Fruit fly (Drosophila melanogaster) whole organism, larva: ENCODE data around the gene CG43345.

Source experiments
- noc ChIP-seq: fragments of 200-800 bp; sonication (Bioruptor generic); optimal IDR thresholded peaks from 3 replicates; lab custom pipeline; 2019; ENCODE audit warnings: missing biosample characterization, mild to moderate bottlenecking, missing genetic modification characterization, moderate library complexity

The CG43345 gene

DNA sequence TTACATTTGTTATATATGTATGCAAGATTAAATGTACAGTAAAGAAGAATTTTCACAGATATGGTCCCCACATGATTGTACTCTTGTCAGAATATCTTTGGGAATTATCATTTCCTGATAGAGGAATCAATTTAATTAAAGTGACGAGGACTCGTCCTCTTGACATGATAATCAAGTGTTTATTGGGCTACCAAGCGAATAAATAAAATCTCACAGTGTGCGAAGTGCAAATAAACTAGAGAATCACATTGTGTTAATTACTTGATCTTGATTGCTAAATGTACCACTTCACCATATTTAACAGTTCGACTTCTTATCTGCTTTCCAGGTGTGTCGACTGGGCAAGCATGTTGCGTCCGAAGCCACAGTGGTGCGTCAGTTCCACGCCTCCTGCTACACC is 1.5 kb upstream of the CG43345 start:
- TF ChIP-seq noc (tag; lab: Kevin White, UChicago): no peak

- no peak for TF ChIP-seq noc (tag; lab: Kevin White, UChicago)
Measured at dm6 chr2L:21169160-21169624, 811 bp upstream of the CG43345 start.

DNA sequence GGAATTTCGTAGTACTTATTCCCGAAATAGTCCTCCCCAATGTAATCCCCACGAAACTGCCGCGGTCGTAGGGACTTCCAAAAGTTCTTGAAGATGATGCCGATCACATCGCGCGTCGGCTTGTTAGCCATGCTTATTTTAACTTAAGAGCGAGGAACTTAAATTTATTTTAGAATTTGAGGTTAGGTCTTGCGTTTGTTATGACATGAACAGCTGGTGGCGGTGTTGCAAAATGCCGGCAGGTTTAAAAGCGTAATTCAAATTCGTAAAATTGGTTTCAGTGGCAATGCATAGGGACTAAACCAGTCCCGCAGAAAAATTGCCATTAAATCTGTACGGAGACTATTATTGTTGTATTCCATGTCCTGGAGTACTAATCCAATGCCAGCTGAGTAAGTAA is 2.0 kb downstream of the CG43345 start:
- TF ChIP-seq noc (tag; lab: Kevin White, UChicago): peak; percentile 17

- no peak for TF ChIP-seq noc (tag; lab: Kevin White, UChicago)
Measured at dm6 chr2L:21163311-21163842, 5.0 kb downstream of the CG43345 start, which contains the start of gene Noc2. TSS of gene Noc2 (plus strand) at chr2L:21163641.

dm6 chr2L:21162875-21163274 is 5.5 kb downstream of the CG43345 start, which contains the start of gene Nbr:
TSS of gene Nbr (minus strand) at chr2L:21163083.
- no peak for TF ChIP-seq noc (tag; lab: Kevin White, UChicago)

- TF ChIP-seq noc (tag; lab: Kevin White, UChicago): peak; percentile 96
Measured at dm6 chr2L:21158554-21158953, 9.8 kb downstream of the CG43345 start, which contains the start of the genes Coq3 and Pld3. TSS of gene Coq3 (minus strand) at chr2L:21158611. TSS of gene Pld3 (plus strand) at chr2L:21158847.

dm6 chr2L:21156156-21157040 is 12.0 kb downstream of the CG43345 start, which contains the start of the genes Mpp6 and E2f2:
TSS of gene Mpp6 (plus strand) at chr2L:21156288.
TSS of gene E2f2 (minus strand) at chr2L:21156749.
- no peak for TF ChIP-seq noc (tag; lab: Kevin White, UChicago)

DNA sequence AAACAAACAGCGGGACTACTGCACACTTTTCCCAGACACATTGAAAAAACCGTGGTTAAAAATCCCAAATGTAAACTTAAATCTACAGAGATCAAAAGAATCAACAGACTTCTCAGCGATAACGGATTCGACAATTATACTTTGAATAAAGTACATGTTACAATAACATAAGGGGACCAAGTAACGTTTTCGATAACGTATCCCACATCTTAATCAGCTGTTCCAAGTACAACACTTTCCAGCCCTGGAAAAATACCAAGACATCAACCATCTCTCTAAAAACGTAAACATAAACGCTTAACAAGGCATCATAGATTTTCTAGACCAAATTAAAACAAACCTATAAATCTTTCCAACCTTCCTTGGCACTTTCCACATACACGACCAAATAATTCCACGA is 14.5 kb downstream of the CG43345 start:
- no peak for TF ChIP-seq noc (tag; lab: Kevin White, UChicago)

dm6 chr2L:21149053-21149452 is 19.3 kb downstream of the CG43345 start:
- no peak for TF ChIP-seq noc (tag; lab: Kevin White, UChicago)

- TF ChIP-seq noc (tag; lab: Kevin White, UChicago): no peak
Measured at dm6 chr2L:21148242-21148641, 20.1 kb downstream of the CG43345 start, which contains the start of gene del. TSS of gene del (minus strand) at chr2L:21148546.

DNA sequence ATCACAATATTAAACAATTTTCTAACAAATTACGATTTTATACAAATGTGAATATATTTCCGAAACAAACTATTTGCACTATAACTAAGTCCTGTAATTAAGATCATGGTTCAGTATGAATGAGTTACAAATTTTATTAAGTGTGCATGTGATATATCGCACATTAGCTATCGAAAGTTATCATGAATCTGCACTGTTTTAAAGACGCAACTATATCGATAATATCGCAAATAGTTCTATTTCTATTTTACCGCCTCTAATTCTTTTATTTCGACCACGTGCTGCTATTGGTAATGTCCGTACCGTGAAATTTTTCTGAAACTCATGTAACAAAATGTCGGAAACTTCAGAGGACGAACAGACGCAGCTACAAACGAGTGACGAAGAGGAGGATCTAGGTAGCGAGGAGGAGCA is 25.4 kb downstream of the CG43345 start, which contains the start of gene pths:
TSS of gene pths (plus strand) at position 258 of the 414 bp plus-strand sequence.
- TF ChIP-seq noc (tag; lab: Kevin White, UChicago): no peak

DNA sequence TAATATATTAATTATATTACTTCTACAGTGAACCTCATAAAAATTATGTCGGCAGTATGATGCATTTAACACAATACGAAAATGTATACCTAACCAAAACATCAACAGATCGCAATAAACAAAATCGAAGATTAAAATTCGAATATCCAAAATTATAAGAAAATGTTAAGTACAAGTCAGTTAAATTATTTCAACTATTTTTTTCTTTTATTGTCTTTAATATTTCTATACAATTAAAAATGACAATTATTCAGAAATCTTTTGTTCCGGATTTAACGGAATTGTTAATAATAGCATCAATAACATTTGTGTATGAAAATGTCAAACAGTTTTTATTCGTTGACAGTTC is 25.9 kb downstream of the CG43345 start:
- no peak for TF ChIP-seq noc (tag; lab: Kevin White, UChicago)

dm6 chr2L:21141714-21142500 is 26.5 kb downstream of the CG43345 start, which contains the start of gene Dap160:
TSS of gene Dap160 (minus strand) at chr2L:21142347.
- TF ChIP-seq noc (tag; lab: Kevin White, UChicago): no peak

DNA sequence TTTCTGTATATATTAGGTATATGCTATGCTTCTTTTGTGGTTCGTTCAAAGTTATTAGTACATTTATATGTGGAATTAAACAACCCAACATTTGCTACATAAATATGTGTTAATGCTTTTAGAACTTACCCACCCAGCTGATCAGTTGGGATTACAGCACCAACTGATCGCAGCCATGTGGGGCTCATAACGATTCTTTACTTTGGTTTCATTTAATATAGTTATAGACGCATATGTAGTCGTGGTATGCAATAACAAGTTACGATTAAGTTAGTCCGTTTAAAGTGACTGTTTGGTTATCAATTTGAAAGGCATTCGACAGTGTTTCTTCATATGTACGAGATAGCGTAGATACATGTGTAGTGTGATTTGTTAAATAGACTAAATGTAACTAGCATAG is 32.6 kb downstream of the CG43345 start:
- no peak for TF ChIP-seq noc (tag; lab: Kevin White, UChicago)
